Worm (Caenorhabditis elegans) whole organism, L3 larva: ENCODE results near the gene mec-4.

ENCODE experiments used
- ZK546.5 ChIP-seq: sonication (generic microtip); optimal IDR thresholded peaks from 2 replicates; lab custom pipeline; 2017; ENCODE audit warnings: missing biosample characterization, missing genetic modification characterization
- aly-2 ChIP-seq: fragments of 150-350 bp; optimal IDR thresholded peaks from 2 replicates; lab custom pipeline; 2014; ENCODE audit warnings: missing biosample characterization, missing genetic modification characterization
- ama-1 ChIP-seq: fragments of 150-350 bp; optimal IDR thresholded peaks from 2 replicates; lab custom pipeline; 2018
- ceh-16 ChIP-seq: sonication (generic microtip); optimal IDR thresholded peaks from 2 replicates; lab custom pipeline; 2017; ENCODE audit warnings: missing biosample characterization, missing genetic modification characterization
- ceh-28 ChIP-seq: fragments of 150-350 bp; optimal IDR thresholded peaks from 2 replicates; lab custom pipeline; 2014; ENCODE audit warnings: missing biosample characterization, missing genetic modification reagents, missing genetic modification characterization
- ceh-9 ChIP-seq: sonication (generic microtip); optimal IDR thresholded peaks from 2 replicates; lab custom pipeline; 2018; ENCODE audit warnings: missing biosample characterization, missing genetic modification characterization
- daf-12 ChIP-seq: fragments of 150-350 bp; optimal IDR thresholded peaks from 2 replicates; lab custom pipeline; 2014; ENCODE audit warnings: missing biosample characterization, missing genetic modification reagents, missing genetic modification characterization
- egl-27 ChIP-seq: sonication (generic microtip); optimal IDR thresholded peaks from 4 replicates; lab custom pipeline; 2017; ENCODE audit warnings: missing biosample characterization, missing genetic modification reagents, missing genetic modification characterization
- egl-5 ChIP-seq: fragments of 150-350 bp; optimal IDR thresholded peaks from 2 replicates; lab custom pipeline; 2017; ENCODE audit warnings: missing biosample characterization, missing genetic modification reagents, missing genetic modification characterization, inconsistent platforms
- elt-2 ChIP-seq: sonication (generic microtip); optimal IDR thresholded peaks from 2 replicates; lab custom pipeline; 2016; ENCODE audit warnings: missing genetic modification reagents, mild to moderate bottlenecking, missing genetic modification characterization, missing compliant biosample characterization
- elt-3 ChIP-seq, 3 experiments: fragments of 150-350 bp in 1 of 3; sonication (generic microtip) in 2 of 3; optimal IDR thresholded peaks; 2 replicates in 2 of 3; 4 replicates in 1 of 3; lab custom pipeline; 2014 to 2017; ENCODE audit warnings: missing biosample characterization in 3 of 3, missing genetic modification characterization in 3 of 3
- fkh-10 ChIP-seq: sonication (generic microtip); optimal IDR thresholded peaks from 2 replicates; lab custom pipeline; 2017; ENCODE audit warnings: missing biosample characterization, missing genetic modification reagents, missing genetic modification characterization
- fos-1 ChIP-seq: fragments of 150-350 bp; optimal IDR thresholded peaks from 2 replicates; lab custom pipeline; 2014; ENCODE audit warnings: missing biosample characterization, missing genetic modification characterization
- lin-15B ChIP-seq: fragments of 150-350 bp; optimal IDR thresholded peaks from 2 replicates; lab custom pipeline; 2014; ENCODE audit warnings: missing biosample characterization, missing genetic modification characterization
- lin-39 ChIP-seq: fragments of 150-350 bp; optimal IDR thresholded peaks from 2 replicates; lab custom pipeline; 2018; ENCODE audit warnings: missing biosample characterization, missing genetic modification reagents, missing genetic modification characterization
- mdl-1 ChIP-seq: fragments of 150-350 bp; optimal IDR thresholded peaks from 2 replicates; lab custom pipeline; 2014; ENCODE audit warnings: missing biosample characterization, missing genetic modification characterization
- mml-1 ChIP-seq: fragments of 150-350 bp; sonication (generic microtip); optimal IDR thresholded peaks from 3 replicates; lab custom pipeline; 2014; ENCODE audit warnings: missing biosample characterization, missing genetic modification characterization
- nfya-1 ChIP-seq: sonication (generic microtip); optimal IDR thresholded peaks from 2 replicates; lab custom pipeline; 2017; ENCODE audit warnings: missing genetic modification characterization, mild to moderate bottlenecking, missing compliant biosample characterization, antibody characterized with exemption, moderate library complexity; ENCODE audit not compliant: insufficient read depth
- nhr-11 ChIP-seq: fragments of 150-350 bp; optimal IDR thresholded peaks from 2 replicates; lab custom pipeline; 2014; ENCODE audit warnings: missing biosample characterization, missing genetic modification characterization
- nhr-23 ChIP-seq: fragments of 150-350 bp; optimal IDR thresholded peaks from 2 replicates; lab custom pipeline; 2014; ENCODE audit warnings: missing biosample characterization, missing genetic modification reagents, missing genetic modification characterization
- nhr-237 ChIP-seq: fragments of 150-350 bp; optimal IDR thresholded peaks from 2 replicates; lab custom pipeline; 2014; ENCODE audit warnings: missing biosample characterization, missing genetic modification characterization
- nhr-25 ChIP-seq: sonication (generic microtip); optimal IDR thresholded peaks from 2 replicates; lab custom pipeline; 2017; ENCODE audit warnings: missing biosample characterization, missing genetic modification characterization
- nhr-28 ChIP-seq: fragments of 150-350 bp; optimal IDR thresholded peaks from 2 replicates; lab custom pipeline; 2014; ENCODE audit warnings: missing biosample characterization, missing genetic modification characterization
- nhr-43 ChIP-seq: sonication (generic microtip); optimal IDR thresholded peaks from 2 replicates; lab custom pipeline; 2016; ENCODE audit warnings: mild to moderate bottlenecking, missing genetic modification characterization, missing compliant biosample characterization; ENCODE audit not compliant: poor library complexity, severe bottlenecking
- nhr-67 ChIP-seq: fragments of 150-350 bp; optimal IDR thresholded peaks from 2 replicates; lab custom pipeline; 2014; ENCODE audit warnings: missing biosample characterization, missing genetic modification characterization
- nhr-76 ChIP-seq: fragments of 150-350 bp; sonication (generic microtip); optimal IDR thresholded peaks from 5 replicates; lab custom pipeline; 2014; ENCODE audit warnings: missing biosample characterization, missing genetic modification characterization
- nhr-77 ChIP-seq: fragments of 150-350 bp; optimal IDR thresholded peaks from 2 replicates; lab custom pipeline; 2014; ENCODE audit warnings: missing biosample characterization, missing genetic modification characterization
- pha-4 ChIP-seq: fragments of 150-350 bp; optimal IDR thresholded peaks from 2 replicates; lab custom pipeline; 2014; ENCODE audit warnings: missing biosample characterization, missing genetic modification reagents, missing genetic modification characterization
- sea-2 ChIP-seq: fragments of 150-350 bp; sonication (generic microtip); optimal IDR thresholded peaks from 4 replicates; lab custom pipeline; 2014; ENCODE audit warnings: missing biosample characterization, missing genetic modification reagents, missing genetic modification characterization
- skn-1 ChIP-seq: fragments of 150-350 bp; optimal IDR thresholded peaks from 2 replicates; lab custom pipeline; 2014; ENCODE audit warnings: missing biosample characterization, missing genetic modification characterization
- tbx-2 ChIP-seq: sonication (generic microtip); optimal IDR thresholded peaks from 2 replicates; lab custom pipeline; 2016; ENCODE audit warnings: mild to moderate bottlenecking, missing genetic modification characterization, missing compliant biosample characterization
- unc-62 ChIP-seq: fragments of 150-350 bp; sonication (generic microtip); optimal IDR thresholded peaks from 4 replicates; lab custom pipeline; 2014; ENCODE audit warnings: missing biosample characterization, missing genetic modification reagents, missing genetic modification characterization
- zag-1 ChIP-seq: fragments of 150-350 bp; optimal IDR thresholded peaks from 2 replicates; lab custom pipeline; 2014; ENCODE audit warnings: missing biosample characterization, missing genetic modification characterization
- ztf-11 ChIP-seq: fragments of 150-350 bp; optimal IDR thresholded peaks from 2 replicates; lab custom pipeline; 2014; ENCODE audit warnings: missing biosample characterization, missing genetic modification characterization
- ztf-4 ChIP-seq: fragments of 150-350 bp; optimal IDR thresholded peaks from 2 replicates; lab custom pipeline; 2014; ENCODE audit warnings: missing biosample characterization, missing genetic modification characterization

The mec-4 gene

ce11 chrX:16784038-16784437 lies 22.9 kb downstream of the mec-4 start:
- TF ChIP-seq nhr-25 (peak; percentile 13), aly-2 (tag; lab: Kevin White, UChicago) (no peak), nhr-23 (tag; lab: Kevin White, UChicago) (peak; percentile 22), nhr-237 (no peak), mdl-1 (tag; lab: Kevin White, UChicago) (no peak)

ce11 chrX:16782797-16783259 lies 24.1 kb downstream of the mec-4 start, which contains the start of gene T01C8.3:
T01C8.3 (minus strand) TSS chrX:16783209.
- no peak for TF ChIP-seq nhr-28 (tag; lab: Kevin White, UChicago)
- no peak for TF ChIP-seq fkh-10 (GFP tag; lab: Kevin White, UChicago)
- no peak for TF ChIP-seq fos-1 (tag; lab: Kevin White, UChicago)
- TF ChIP-seq ZK546.5 = no peak
- TF ChIP-seq ztf-11 (tag; lab: Kevin White, UChicago) = no peak
- TF ChIP-seq tbx-2 = no peak
- TF ChIP-seq ama-1 (lab: Kevin White, UChicago) = no peak
- TF ChIP-seq nfya-1 (tag; lab: Kevin White, UChicago) = no peak
- no peak for TF ChIP-seq nhr-77 (tag; lab: Kevin White, UChicago)
- TF ChIP-seq nhr-237 = no peak
- no peak for TF ChIP-seq egl-5 (tag; lab: Kevin White, UChicago)
- no peak for TF ChIP-seq ceh-28 (tag; lab: Kevin White, UChicago)
- TF ChIP-seq ceh-9 (tag; lab: Kevin White, UChicago) = no peak
- TF ChIP-seq ztf-4 (tag; lab: Kevin White, UChicago) = no peak
- no peak for TF ChIP-seq nhr-76
- TF ChIP-seq unc-62 (GFP tag; lab: Kevin White, UChicago) = no peak
- TF ChIP-seq nhr-11 (tag; lab: Kevin White, UChicago) = no peak
- no peak for TF ChIP-seq nhr-23 (tag; lab: Kevin White, UChicago)
- no peak for TF ChIP-seq ceh-16
- TF ChIP-seq daf-12 (tag; lab: Kevin White, UChicago) = no peak

DNA sequence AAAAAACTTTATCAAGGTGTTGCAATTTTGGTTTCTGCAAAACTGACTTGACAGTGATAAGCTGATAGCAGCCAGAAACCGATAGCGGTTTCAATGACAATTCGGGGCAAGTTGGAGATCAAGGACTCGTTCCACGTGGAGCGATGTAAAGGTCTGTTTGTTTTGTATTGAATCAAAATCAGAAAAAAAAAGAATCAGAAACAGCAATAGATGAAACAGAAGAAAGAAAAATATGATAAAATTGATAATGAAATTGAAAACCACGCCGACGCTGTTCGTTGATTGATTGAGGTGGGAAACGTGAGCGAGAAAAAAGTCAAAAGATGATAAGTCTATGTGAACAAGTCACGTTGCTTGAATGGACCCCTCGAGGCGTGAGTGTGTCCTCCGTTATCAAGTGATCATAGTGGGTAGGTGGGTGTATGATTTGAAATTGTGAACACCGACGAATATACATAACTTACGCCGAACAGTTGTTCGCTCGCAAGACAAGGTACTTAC lies 31.5 kb downstream of the mec-4 start:
- TF ChIP-seq skn-1 = no peak
- peak; percentile 89 for TF ChIP-seq elt-2 (tag; lab: Kevin White, UChicago)
- peak; percentile 26 for TF ChIP-seq nhr-25
- TF ChIP-seq mdl-1 (tag; lab: Kevin White, UChicago) = peak; percentile 21
- peak; percentile 71 for TF ChIP-seq nhr-43 (tag; lab: Kevin White, UChicago)
- peak; percentile 3 for TF ChIP-seq lin-39
- peak in 2 of 3 experiments; percentile 4 to 53 for TF ChIP-seq elt-3 (tag; optimal IDR thresholded peaks at IDR 0.05; lab: Kevin White, UChicago)
- no peak for TF ChIP-seq nhr-67 (tag; lab: Kevin White, UChicago)
- TF ChIP-seq ama-1 (lab: Kevin White, UChicago) = no peak
- TF ChIP-seq zag-1 (tag; lab: Kevin White, UChicago) = no peak
- TF ChIP-seq tbx-2 = no peak
- TF ChIP-seq mml-1 (tag; lab: Kevin White, UChicago) = no peak
- TF ChIP-seq egl-5 (tag; lab: Kevin White, UChicago) = no peak
- TF ChIP-seq lin-15B = no peak
- TF ChIP-seq pha-4 (tag; lab: Kevin White, UChicago) = no peak
- TF ChIP-seq nhr-28 (tag; lab: Kevin White, UChicago) = no peak
- no peak for TF ChIP-seq sea-2 (GFP tag; lab: Kevin White, UChicago)
- no peak for TF ChIP-seq fos-1 (tag; lab: Kevin White, UChicago)

ce11 chrX:16773421-16773820 lies 33.5 kb downstream of the mec-4 start:
- TF ChIP-seq egl-27 (tag; lab: Kevin White, UChicago) = no peak
- peak; percentile 5 for TF ChIP-seq elt-2 (tag; lab: Kevin White, UChicago)
- no peak for TF ChIP-seq nhr-11 (tag; lab: Kevin White, UChicago)
